Worm (Caenorhabditis elegans) whole organism, young adult: Measurements from ENCODE around the gene set-12.

ENCODE experiments used
- B0019.2 ChIP-seq: fragments of 200-800 bp; sonication (Bioruptor generic); conservative IDR thresholded peaks from 2 replicates; pipeline ENCODE4 v1.3.6; 2022; ENCODE audit warnings: missing genetic modification reagents, missing genetic modification characterization, missing compliant biosample characterization
- B0261.1 ChIP-seq: sonication (generic microtip); optimal IDR thresholded peaks from 2 replicates; lab custom pipeline; 2016; ENCODE audit warnings: mild to moderate bottlenecking, missing genetic modification characterization, moderate library complexity, missing compliant biosample characterization
- B0336.3 ChIP-seq: fragments of 200-800 bp; sonication (Bioruptor generic); IDR thresholded peaks from 2 replicates; pipeline ENCODE4 v1.3.6; 2022; ENCODE audit warnings: missing genetic modification characterization, missing compliant biosample characterization
- F37B4.10 ChIP-seq: fragments of 200-800 bp; sonication (Bioruptor generic); IDR thresholded peaks from 2 replicates; pipeline ENCODE4 v1.3.6; 2022; ENCODE audit warnings: missing genetic modification characterization, missing compliant biosample characterization
- F57C9.4 ChIP-seq: sonication (generic microtip); optimal IDR thresholded peaks from 2 replicates; lab custom pipeline; 2017; ENCODE audit warnings: mild to moderate bottlenecking, missing genetic modification characterization, missing compliant biosample characterization
- K12H6.12 ChIP-seq: fragments of 200-800 bp; sonication (Bioruptor generic); optimal IDR thresholded peaks from 2 replicates; lab custom pipeline; 2018; ENCODE audit warnings: mild to moderate bottlenecking, missing genetic modification characterization, missing compliant biosample characterization
- ZK185.1 ChIP-seq: sonication (generic microtip); optimal IDR thresholded peaks from 2 replicates; lab custom pipeline; 2016; ENCODE audit warnings: mild to moderate bottlenecking, missing genetic modification characterization, missing compliant biosample characterization; ENCODE audit not compliant: poor library complexity, severe bottlenecking
- atf-7 ChIP-seq: sonication (generic microtip); optimal IDR thresholded peaks from 2 replicates; lab custom pipeline; 2017; ENCODE audit warnings: mild to moderate bottlenecking, missing genetic modification characterization, missing compliant biosample characterization
- attf-5 ChIP-seq: fragments of 200-800 bp; sonication (Bioruptor generic); optimal IDR thresholded peaks from 2 replicates; lab custom pipeline; 2018; ENCODE audit warnings: mild to moderate bottlenecking, missing genetic modification characterization, missing compliant biosample characterization
- bed-1 ChIP-seq: fragments of 200-800 bp; sonication (Bioruptor generic); IDR thresholded peaks from 2 replicates; pipeline ENCODE4 v1.3.6; 2022; ENCODE audit warnings: missing genetic modification reagents, missing genetic modification characterization, missing compliant biosample characterization
- ceh-27 ChIP-seq: fragments of 200-800 bp; sonication (Bioruptor generic); optimal IDR thresholded peaks from 2 replicates; lab custom pipeline; 2018; ENCODE audit warnings: mild to moderate bottlenecking, missing genetic modification characterization, moderate library complexity, missing compliant biosample characterization
- ceh-91 ChIP-seq: fragments of 200-800 bp; sonication (Bioruptor generic); IDR thresholded peaks from 2 replicates; pipeline ENCODE4 v1.3.6; 2022; ENCODE audit warnings: missing genetic modification reagents, missing genetic modification characterization, missing compliant biosample characterization
- die-1 ChIP-seq: sonication (generic microtip); optimal IDR thresholded peaks from 2 replicates; lab custom pipeline; 2016; ENCODE audit warnings: missing genotype, mild to moderate bottlenecking, missing genetic modification characterization, missing compliant biosample characterization
- dox-1 ChIP-seq: fragments of 200-800 bp; sonication (Bioruptor generic); IDR thresholded peaks from 2 replicates; pipeline ENCODE4 v1.3.6; 2022; ENCODE audit warnings: missing genetic modification reagents, missing genetic modification characterization, missing compliant biosample characterization
- dpff-1 ChIP-seq: sonication (generic microtip); optimal IDR thresholded peaks from 2 replicates; lab custom pipeline; 2017; ENCODE audit warnings: mild to moderate bottlenecking, missing genetic modification characterization, missing compliant biosample characterization
- fkh-3 ChIP-seq: sonication (generic microtip); optimal IDR thresholded peaks from 2 replicates; lab custom pipeline; 2016; ENCODE audit warnings: mild to moderate bottlenecking, missing genetic modification characterization, missing compliant biosample characterization
- hmg-1.2 ChIP-seq: fragments of 200-800 bp; sonication (Bioruptor generic); IDR thresholded peaks from 2 replicates; pipeline ENCODE4 v1.3.6; 2022; ENCODE audit warnings: missing genetic modification reagents, missing genetic modification characterization, missing compliant biosample characterization
- hrde-1 ChIP-seq: sonication (generic microtip); optimal IDR thresholded peaks from 2 replicates; lab custom pipeline; 2016; ENCODE audit warnings: missing genetic modification characterization, mild to moderate bottlenecking, missing compliant biosample characterization, moderate library complexity, missing genotype, missing genetic modification reagents, borderline replicate concordance
- lag-1 ChIP-seq: fragments of 200-800 bp; sonication (Bioruptor generic); IDR thresholded peaks from 2 replicates; pipeline ENCODE4 v1.3.6; 2022; ENCODE audit warnings: missing genetic modification reagents, missing genetic modification characterization, missing compliant biosample characterization
- let-607 ChIP-seq, 2 experiments: fragments of 200-800 bp in 1 of 2; sonication (Bioruptor generic) in 1 of 2; sonication (generic microtip) in 1 of 2; optimal IDR thresholded peaks; 2 replicates each; lab custom pipeline; 2016 to 2018; ENCODE audit warnings: mild to moderate bottlenecking in 2 of 2, missing compliant biosample characterization in 2 of 2, missing genetic modification characterization in 2 of 2, moderate library complexity in 2 of 2, missing genotype in 1 of 2
- lin-26 ChIP-seq: fragments of 200-800 bp; sonication (Bioruptor generic); IDR thresholded peaks from 2 replicates; pipeline ENCODE4 v1.3.6; 2022; ENCODE audit warnings: missing genetic modification reagents, missing genetic modification characterization, missing compliant biosample characterization
- lin-35 ChIP-seq, 3 experiments: fragments of 150-350 bp in 2 of 3; sonication (generic microtip) in 1 of 3; optimal IDR thresholded peaks; 2 replicates each; lab custom pipeline; 2014 to 2018; ENCODE audit warnings: missing biosample characterization in 3 of 3, missing genetic modification characterization in 3 of 3, missing genetic modification reagents in 3 of 3
- mel-28 ChIP-seq: sonication (generic microtip); optimal IDR thresholded peaks from 2 replicates; lab custom pipeline; 2016; ENCODE audit warnings: borderline replicate concordance, mild to moderate bottlenecking, missing genetic modification characterization, missing compliant biosample characterization
- mxl-1 ChIP-seq: sonication (generic microtip); optimal IDR thresholded peaks from 2 replicates; lab custom pipeline; 2016; ENCODE audit warnings: missing genetic modification characterization, missing compliant biosample characterization
- nfya-1 ChIP-seq: sonication (generic microtip); optimal IDR thresholded peaks from 2 replicates; lab custom pipeline; 2017; ENCODE audit warnings: antibody characterized with exemption, missing compliant biosample characterization, missing genetic modification characterization, borderline replicate concordance; ENCODE audit not compliant: insufficient read depth
- nfyb-1 ChIP-seq: fragments of 200-800 bp; sonication (Bioruptor generic); IDR thresholded peaks from 2 replicates; pipeline ENCODE4 v1.3.6; 2022; ENCODE audit warnings: missing genetic modification reagents, missing genetic modification characterization, missing compliant biosample characterization
- nhr-80 ChIP-seq: sonication (generic microtip); optimal IDR thresholded peaks from 2 replicates; lab custom pipeline; 2016; ENCODE audit warnings: missing genetic modification characterization, missing compliant biosample characterization
- nhr-90 ChIP-seq: sonication (generic microtip); optimal IDR thresholded peaks from 2 replicates; lab custom pipeline; 2016; ENCODE audit warnings: missing genotype, mild to moderate bottlenecking, missing genetic modification characterization, missing compliant biosample characterization
- rec-8 ChIP-seq, 2 experiments: sonication (generic microtip); optimal IDR thresholded peaks; 2 replicates each; lab custom pipeline; 2016; ENCODE audit warnings: mild to moderate bottlenecking in 2 of 2, missing genetic modification characterization in 2 of 2, missing genetic modification reagents in 2 of 2, missing genotype in 2 of 2, missing biosample characterization in 1 of 2, missing compliant biosample characterization in 1 of 2, moderate library complexity in 1 of 2
- snpc-1.1 ChIP-seq: sonication (generic microtip); optimal IDR thresholded peaks from 2 replicates; lab custom pipeline; 2017; ENCODE audit warnings: missing genetic modification characterization, mild to moderate bottlenecking, missing compliant biosample characterization, antibody characterized with exemption, moderate library complexity, missing genotype, missing genetic modification reagents; ENCODE audit not compliant: insufficient read depth
- snpc-1.3 ChIP-seq: sonication (generic microtip); optimal IDR thresholded peaks from 2 replicates; lab custom pipeline; 2017; ENCODE audit warnings: missing genetic modification characterization, mild to moderate bottlenecking, missing compliant biosample characterization, antibody characterized with exemption, moderate library complexity, missing genotype, missing genetic modification reagents; ENCODE audit not compliant: insufficient read depth
- somi-1 ChIP-seq: fragments of 200-800 bp; sonication (Bioruptor generic); optimal IDR thresholded peaks from 2 replicates; lab custom pipeline; 2018; ENCODE audit warnings: mild to moderate bottlenecking, missing genetic modification characterization, missing compliant biosample characterization
- tlf-1 ChIP-seq: fragments of 200-800 bp; sonication (Bioruptor generic); optimal IDR thresholded peaks from 2 replicates; lab custom pipeline; 2018; ENCODE audit warnings: mild to moderate bottlenecking, missing genetic modification characterization, missing compliant biosample characterization
- zfh-2 ChIP-seq: fragments of 200-800 bp; sonication (Bioruptor generic); conservative IDR thresholded peaks from 2 replicates; pipeline ENCODE4 v1.3.6; 2022; ENCODE audit warnings: missing genetic modification reagents, missing genetic modification characterization, missing compliant biosample characterization
- ztf-18 ChIP-seq: sonication (generic microtip); optimal IDR thresholded peaks from 2 replicates; lab custom pipeline; 2016; ENCODE audit warnings: missing genotype, mild to moderate bottlenecking, missing genetic modification characterization, missing compliant biosample characterization
- ztf-25 ChIP-seq: fragments of 200-800 bp; sonication (Bioruptor generic); IDR thresholded peaks from 2 replicates; pipeline ENCODE4 v1.3.6; 2022; ENCODE audit warnings: missing genetic modification reagents, missing genetic modification characterization, missing compliant biosample characterization
- ztf-26 ChIP-seq: sonication (generic microtip); optimal IDR thresholded peaks from 2 replicates; lab custom pipeline; 2017; ENCODE audit warnings: missing genetic modification characterization, missing compliant biosample characterization
- ztf-28 ChIP-seq: fragments of 200-800 bp; sonication (Bioruptor generic); IDR thresholded peaks from 2 replicates; pipeline ENCODE4 v1.3.6; 2022; ENCODE audit warnings: missing genetic modification reagents, missing genetic modification characterization, missing compliant biosample characterization

set-12 gene

ce11 chrX:7736171-7736570 lies at the start of gene set-12:
TSS of gene set-12 (minus strand) at chrX:7736271.
- no peak for TF ChIP-seq nhr-90 (tag; lab: Kevin White, UChicago)
- no peak for TF ChIP-seq B0261.1 (tag; lab: Kevin White, UChicago)
- no peak for TF ChIP-seq die-1 (tag; lab: Kevin White, UChicago)

- TF ChIP-seq ceh-27 (GFP tag; lab: Kevin White, UChicago): peak; percentile 28
- no peak for TF ChIP-seq lin-26 (GFP tag; lab: Robert Waterston, UW)
- TF ChIP-seq nhr-90 (tag; lab: Kevin White, UChicago): no peak
- no peak for TF ChIP-seq atf-7 (tag; lab: Kevin White, UChicago)
- TF ChIP-seq F57C9.4 (tag; lab: Kevin White, UChicago): no peak
- TF ChIP-seq bed-1 (GFP tag; lab: Robert Waterston, UW): no peak
- no peak for TF ChIP-seq K12H6.12 (tag; lab: Kevin White, UChicago)
- no peak for TF ChIP-seq let-607 (tag; optimal IDR thresholded peaks at IDR 0.05; lab: Kevin White, UChicago)
- TF ChIP-seq lag-1 (GFP tag; lab: Robert Waterston, UW): no peak
- TF ChIP-seq B0019.2: no peak
- peak; percentile 71 for TF ChIP-seq hmg-1.2 (GFP tag; lab: Robert Waterston, UW)
- TF ChIP-seq ztf-26: no peak
- no peak for TF ChIP-seq mxl-1
- TF ChIP-seq nfyb-1 (GFP tag; lab: Robert Waterston, UW): no peak
- TF ChIP-seq ztf-18 (tag; lab: Kevin White, UChicago): no peak
- TF ChIP-seq dpff-1 (tag; lab: Kevin White, UChicago): no peak
- no peak for TF ChIP-seq ztf-25 (GFP tag; lab: Robert Waterston, UW)
- TF ChIP-seq nfya-1 (tag; lab: Kevin White, UChicago): no peak
- TF ChIP-seq nhr-80: peak; percentile 41
- TF ChIP-seq tlf-1 (GFP tag; lab: Kevin White, UChicago): no peak
- TF ChIP-seq B0336.3: 0 out of 2 replicates have a peak, but pooled peaks have one; percentile 28
- TF ChIP-seq die-1 (tag; lab: Kevin White, UChicago): no peak
- no peak for TF ChIP-seq hrde-1 (tag; lab: Kevin White, UChicago)
- TF ChIP-seq F37B4.10 (GFP tag; lab: Robert Waterston, UW): no peak
- TF ChIP-seq somi-1 (GFP tag; lab: Kevin White, UChicago): no peak
- no peak for TF ChIP-seq fkh-3
- peak in 1 of 3 experiments; percentile 35 for TF ChIP-seq lin-35 (GFP tag; optimal IDR thresholded peaks at IDR 0.05; lab: Kevin White, UChicago)
- TF ChIP-seq zfh-2: no peak
- no peak for TF ChIP-seq mel-28 (tag; lab: Kevin White, UChicago)
- TF ChIP-seq ztf-28 (GFP tag; lab: Robert Waterston, UW): no peak
- peak; percentile 38; the same call in 1 of the 2 replicates for TF ChIP-seq dox-1 (GFP tag; lab: Robert Waterston, UW)
- no peak for TF ChIP-seq snpc-1.3
- TF ChIP-seq attf-5 (GFP tag; lab: Kevin White, UChicago): peak; percentile 27
- no peak for TF ChIP-seq snpc-1.1
- no peak for TF ChIP-seq ceh-91 (GFP tag; lab: Robert Waterston, UW)
- peak; percentile 23 for TF ChIP-seq ZK185.1 (tag; lab: Kevin White, UChicago)
- TF ChIP-seq rec-8 (tag; optimal IDR thresholded peaks at IDR 0.05; lab: Kevin White, UChicago): no peak
These were observed 46.3 kb upstream of the set-12 start, which contains the start of gene ZK154.4 for ce11 chrX:7782389-7782788. TSS of gene ZK154.4 (minus strand) at chrX:7782415.
